Fruit fly (Drosophila melanogaster) whole organism, embryonic: ENCODE data around the gene fit.

Experiments used
- ATbp ChIP-seq: fragments of 200-800 bp; sonication (Bioruptor generic); optimal IDR thresholded peaks from 2 replicates; lab custom pipeline; 2017; ENCODE audit warnings: missing biosample characterization, mild to moderate bottlenecking, missing genetic modification characterization, missing genetic modification reagents
- Adf1 ChIP-seq: fragments of 200-800 bp; sonication (Bioruptor generic); IDR thresholded peaks from 2 replicates; pipeline ENCODE4 v1.3.6; 2022; ENCODE audit warnings: missing biosample characterization, missing genetic modification characterization
- Aef1 ChIP-seq: fragments of 200-800 bp; sonication (Bioruptor generic); IDR thresholded peaks from 3 replicates; pipeline ENCODE4 v1.3.6; 2022; ENCODE audit warnings: missing biosample characterization, missing genetic modification characterization
- B-H1 ChIP-seq: fragments of 200-800 bp; sonication (Bioruptor generic); IDR thresholded peaks from 3 replicates; pipeline ENCODE4 v1.3.6; 2022; ENCODE audit warnings: missing biosample characterization, missing genetic modification characterization
- BEAF-32 ChIP-seq: fragments of 200-800 bp; sonication (Bioruptor generic); optimal IDR thresholded peaks from 3 replicates; lab custom pipeline; 2017; ENCODE audit warnings: missing biosample characterization, missing genetic modification characterization, mild to moderate bottlenecking, moderate library complexity, missing genetic modification reagents
- Bgb ChIP-seq: fragments of 200-800 bp; sonication (Bioruptor generic); IDR thresholded peaks from 2 replicates; pipeline ENCODE4 v1.3.6; 2022; ENCODE audit warnings: missing biosample characterization, missing genetic modification characterization; ENCODE audit not compliant: partially characterized antibody
- CG10321 ChIP-seq: fragments of 200-800 bp; sonication (Bioruptor generic); IDR thresholded peaks from 2 replicates; pipeline ENCODE4 v1.3.6; 2022; ENCODE audit warnings: missing biosample characterization, missing genetic modification characterization
- CG11093 ChIP-seq: fragments of 200-800 bp; sonication (Bioruptor generic); IDR thresholded peaks from 3 replicates; pipeline ENCODE4 v1.3.6; 2022; ENCODE audit warnings: missing biosample characterization, missing genetic modification characterization
- CG1233 ChIP-seq: fragments of 200-800 bp; sonication (Bioruptor generic); optimal IDR thresholded peaks from 4 replicates; lab custom pipeline; 2018; ENCODE audit warnings: missing biosample characterization, mild to moderate bottlenecking, missing genetic modification characterization
- CG13296 ChIP-seq: fragments of 200-800 bp; sonication (Bioruptor generic); optimal IDR thresholded peaks from 3 replicates; lab custom pipeline; 2018; ENCODE audit warnings: missing biosample characterization, mild to moderate bottlenecking, missing genetic modification characterization
- CG1647 ChIP-seq: fragments of 200-800 bp; sonication (Bioruptor generic); optimal IDR thresholded peaks from 3 replicates; lab custom pipeline; 2016; ENCODE audit warnings: missing biosample characterization, missing genetic modification characterization
- CG17568 ChIP-seq: fragments of 200-800 bp; sonication (Bioruptor generic); optimal IDR thresholded peaks from 2 replicates; lab custom pipeline; 2018; ENCODE audit warnings: missing biosample characterization, mild to moderate bottlenecking, missing genetic modification characterization, moderate library complexity
- CG1832 ChIP-seq: fragments of 200-800 bp; sonication (Bioruptor generic); optimal IDR thresholded peaks from 2 replicates; lab custom pipeline; 2017; ENCODE audit warnings: missing biosample characterization, mild to moderate bottlenecking, missing genetic modification characterization, inconsistent platforms
- CG2202 ChIP-seq: fragments of 200-800 bp; sonication (Bioruptor generic); optimal IDR thresholded peaks from 2 replicates; lab custom pipeline; 2018; ENCODE audit warnings: missing biosample characterization, mild to moderate bottlenecking, missing genetic modification characterization
- CG31224 ChIP-seq: fragments of 200-800 bp; sonication (Bioruptor generic); IDR thresholded peaks from 2 replicates; pipeline ENCODE4 v1.3.6; 2022; ENCODE audit warnings: missing biosample characterization, missing genetic modification characterization
- CG5953 ChIP-seq: fragments of 200-800 bp; sonication (Bioruptor generic); IDR thresholded peaks from 2 replicates; pipeline ENCODE4 v1.3.6; 2022; ENCODE audit warnings: missing biosample characterization, missing genetic modification characterization
- CG6654 ChIP-seq: fragments of 200-800 bp; sonication (Bioruptor generic); optimal IDR thresholded peaks from 2 replicates; lab custom pipeline; 2017; ENCODE audit warnings: missing biosample characterization, mild to moderate bottlenecking, missing genetic modification characterization
- CG7928 ChIP-seq: fragments of 200-800 bp; sonication (Bioruptor generic); optimal IDR thresholded peaks from 2 replicates; lab custom pipeline; 2017; ENCODE audit warnings: missing biosample characterization, mild to moderate bottlenecking, missing genetic modification characterization
- CG8281 ChIP-seq: fragments of 200-800 bp; sonication (Bioruptor generic); optimal IDR thresholded peaks from 2 replicates; lab custom pipeline; 2018; ENCODE audit warnings: missing biosample characterization, mild to moderate bottlenecking, missing genetic modification characterization, moderate library complexity
- CG9727 ChIP-seq: fragments of 200-800 bp; sonication (Bioruptor generic); optimal IDR thresholded peaks from 3 replicates; lab custom pipeline; 2017; ENCODE audit warnings: missing biosample characterization, mild to moderate bottlenecking, missing genetic modification characterization
- Dek ChIP-seq: fragments of 200-800 bp; sonication (Bioruptor generic); optimal IDR thresholded peaks from 3 replicates; lab custom pipeline; 2019; ENCODE audit warnings: missing biosample characterization, mild to moderate bottlenecking, missing genetic modification characterization, moderate library complexity
- Dfd ChIP-seq, 2 experiments: fragments of >200 bp; optimal IDR thresholded peaks; 2 replicates each; lab custom pipeline; 2017; ENCODE audit warnings: missing biosample characterization in 2 of 2, missing genetic modification characterization in 2 of 2
- Dref ChIP-seq: fragments of 200-800 bp; sonication (Bioruptor generic); IDR thresholded peaks from 2 replicates; pipeline ENCODE4 v1.3.6; 2022; ENCODE audit warnings: missing biosample characterization, missing genetic modification characterization
- HHEX ChIP-seq: fragments of 200-800 bp; sonication (Bioruptor generic); optimal IDR thresholded peaks from 3 replicates; lab custom pipeline; 2017; ENCODE audit warnings: missing biosample characterization, mild to moderate bottlenecking, missing genetic modification characterization, missing genetic modification reagents
- Med ChIP-seq: fragments of 200-800 bp; sonication (Bioruptor generic); peaks from one replicate; lab custom pipeline; 2016; ENCODE audit warnings: missing biosample characterization, missing genetic modification characterization, mild to moderate bottlenecking, inconsistent platforms, moderate library complexity
- Mes4 ChIP-seq: fragments of 200-800 bp; sonication (Bioruptor generic); optimal IDR thresholded peaks from 2 replicates; lab custom pipeline; 2016; ENCODE audit warnings: missing biosample characterization, missing genetic modification characterization
- Nf-YA ChIP-seq: fragments of 200-800 bp; sonication (Bioruptor generic); IDR thresholded peaks from 2 replicates; pipeline ENCODE4 v1.3.6; 2022; ENCODE audit warnings: missing biosample characterization, missing genetic modification characterization
- Pdp1 ChIP-seq, 2 experiments: fragments of 200-800 bp; sonication (Bioruptor generic); optimal IDR thresholded peaks; 3 replicates each; lab custom pipeline; 2016; ENCODE audit warnings: missing biosample characterization in 2 of 2, missing genetic modification characterization in 2 of 2, mild to moderate bottlenecking in 1 of 2, moderate library complexity in 1 of 2
- Ptx1 ChIP-seq: fragments of 200-800 bp; sonication (Bioruptor generic); IDR thresholded peaks from 2 replicates; pipeline ENCODE4 v1.3.6; 2022; ENCODE audit warnings: missing biosample characterization, missing genetic modification characterization
- Six4 ChIP-seq: fragments of 200-800 bp; sonication (Bioruptor generic); optimal IDR thresholded peaks from 2 replicates; lab custom pipeline; 2016; ENCODE audit warnings: missing biosample characterization, missing genetic modification characterization
- Usf ChIP-seq: fragments of 200-800 bp; sonication (Bioruptor generic); optimal IDR thresholded peaks from 2 replicates; lab custom pipeline; 2017; ENCODE audit warnings: missing genotype, missing biosample characterization, missing genetic modification characterization
- Vsx1 ChIP-seq: fragments of 200-800 bp; sonication (Bioruptor generic); optimal IDR thresholded peaks from 2 replicates; lab custom pipeline; 2017; ENCODE audit warnings: missing biosample characterization, mild to moderate bottlenecking, missing genetic modification characterization, missing genetic modification reagents
- bcd ChIP-seq: fragments of 200-800 bp; sonication (Bioruptor generic); optimal IDR thresholded peaks from 2 replicates; lab custom pipeline; 2017; ENCODE audit warnings: missing biosample characterization, mild to moderate bottlenecking, missing genetic modification characterization
- bsh ChIP-seq, 2 experiments: fragments of 200-800 bp; sonication (Bioruptor generic); optimal IDR thresholded peaks; 2 replicates each; lab custom pipeline; 2017 to 2018; ENCODE audit warnings: mild to moderate bottlenecking in 2 of 2, missing biosample characterization in 2 of 2, missing genetic modification characterization in 2 of 2, moderate library complexity in 1 of 2
- cas ChIP-seq: fragments of 200-800 bp; sonication (Bioruptor generic); IDR thresholded peaks from 2 replicates; pipeline ENCODE4 v1.3.6; 2022; ENCODE audit warnings: missing biosample characterization, missing genetic modification characterization
- cg ChIP-seq: fragments of 200-800 bp; sonication (Bioruptor generic); optimal IDR thresholded peaks from 3 replicates; lab custom pipeline; 2019; ENCODE audit warnings: missing biosample characterization, mild to moderate bottlenecking, missing genetic modification characterization, moderate library complexity
- chn ChIP-seq: fragments of 200-800 bp; sonication (Bioruptor generic); optimal IDR thresholded peaks from 2 replicates; lab custom pipeline; 2016; ENCODE audit warnings: missing biosample characterization, missing genetic modification characterization
- corto ChIP-seq: fragments of 200-800 bp; sonication (Bioruptor generic); optimal IDR thresholded peaks from 2 replicates; lab custom pipeline; 2016; ENCODE audit warnings: missing biosample characterization, mild to moderate bottlenecking, missing genetic modification characterization, moderate library complexity
- disco-r ChIP-seq: fragments of 200-800 bp; sonication (Bioruptor generic); optimal IDR thresholded peaks from 2 replicates; lab custom pipeline; 2016; ENCODE audit warnings: missing biosample characterization, missing genetic modification characterization
- fru ChIP-seq: fragments of >200 bp; optimal IDR thresholded peaks from 2 replicates; lab custom pipeline; 2017
- lola ChIP-seq, 3 experiments: fragments of >200 bp in 2 of 3; fragments of 200-800 bp in 1 of 3; sonication (Bioruptor generic) in 1 of 3; optimal IDR thresholded peaks; 2 replicates each; lab custom pipeline; 2017 to 2019; ENCODE audit warnings: missing biosample characterization in 3 of 3, missing genetic modification characterization in 3 of 3, mild to moderate bottlenecking in 1 of 3, moderate library complexity in 1 of 3
- maf-S ChIP-seq: fragments of 200-800 bp; sonication (Bioruptor generic); optimal IDR thresholded peaks from 2 replicates; lab custom pipeline; 2016; ENCODE audit warnings: missing biosample characterization, missing genetic modification characterization
- odd ChIP-seq: fragments of 200-800 bp; sonication (Bioruptor generic); optimal IDR thresholded peaks from 2 replicates; lab custom pipeline; 2017; ENCODE audit warnings: missing biosample characterization, mild to moderate bottlenecking, missing genetic modification characterization
- onecut ChIP-seq: fragments of 200-800 bp; sonication (Bioruptor generic); IDR thresholded peaks from 2 replicates; pipeline ENCODE4 v1.3.6; 2022; ENCODE audit warnings: missing biosample characterization, missing genetic modification characterization
- otp ChIP-seq: fragments of 200-800 bp; sonication (Bioruptor generic); IDR thresholded peaks from 3 replicates; pipeline ENCODE4, ENCODE4 v1.3.6; 2022; ENCODE audit warnings: missing biosample characterization, missing genetic modification characterization
- prd ChIP-seq, 3 experiments: fragments of >200 bp in 2 of 3; fragments of 200-800 bp in 1 of 3; sonication (Bioruptor generic) in 1 of 3; optimal IDR thresholded peaks in 2 of 3; IDR thresholded peaks in 1 of 3; 2 replicates in 2 of 3; 3 replicates in 1 of 3; pipeline versions ENCODE4 v1.3.6 to Lab custom; 2017 to 2022; ENCODE audit warnings: missing biosample characterization in 1 of 3, missing genetic modification characterization in 1 of 3
- ro ChIP-seq: fragments of 200-800 bp; sonication (Bioruptor generic); IDR thresholded peaks from 2 replicates; pipeline ENCODE4 v1.3.6; 2022; ENCODE audit warnings: missing biosample characterization, missing genetic modification characterization
- usp ChIP-seq: fragments of >200 bp; optimal IDR thresholded peaks from 2 replicates; lab custom pipeline; 2017; ENCODE audit warnings: missing biosample characterization, missing genetic modification characterization
- wor ChIP-seq: fragments of 200-800 bp; sonication (Bioruptor generic); IDR thresholded peaks from 2 replicates; pipeline ENCODE4 v1.3.6; 2022; ENCODE audit warnings: missing biosample characterization, missing genetic modification characterization

The fit gene

DNA sequence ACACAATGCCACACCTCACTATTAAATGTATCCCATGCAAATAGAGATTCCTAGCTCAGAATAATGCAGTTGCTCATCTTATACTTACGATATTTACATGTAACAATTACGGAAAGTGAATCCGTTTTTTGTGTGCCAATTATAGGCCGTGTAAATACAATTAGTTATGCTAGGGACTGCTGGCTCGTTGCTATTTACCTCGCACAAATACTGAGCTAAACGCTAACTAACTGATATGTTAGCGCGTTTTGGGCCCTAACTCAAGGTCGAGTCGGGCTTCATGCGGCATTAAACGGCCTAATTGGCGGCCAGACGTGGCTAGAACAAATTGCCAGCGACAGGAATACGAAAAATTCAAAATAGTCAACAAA lies 27.4 kb downstream of the fit start (continued):
- no peak for TF ChIP-seq Vsx1
- peak; percentile 4 for TF ChIP-seq maf-S (GFP tag; lab: Kevin White, UChicago)
- no peak for TF ChIP-seq CG1647 (GFP tag; lab: Kevin White, UChicago)
- no peak for TF ChIP-seq Six4
- TF ChIP-seq ATbp (GFP tag; lab: Kevin White, UChicago) = no peak
- no peak for TF ChIP-seq Ptx1 (GFP tag; lab: Robert Waterston, UW)
- TF ChIP-seq CG5953 (GFP tag; lab: Robert Waterston, UW) = no peak
- no peak for TF ChIP-seq CG7928 (GFP tag; lab: Kevin White, UChicago)
- TF ChIP-seq Dref (GFP tag; lab: Robert Waterston, UW) = no peak
- TF ChIP-seq CG8281 = no peak
- TF ChIP-seq CG13296 (GFP tag; lab: Kevin White, UChicago) = peak; percentile 32
- TF ChIP-seq Bgb (GFP tag; lab: Robert Waterston, UW) = no peak
- TF ChIP-seq CG9727 = no peak
- TF ChIP-seq Aef1 (GFP tag; lab: Robert Waterston, UW) = no peak
- no peak for TF ChIP-seq corto
- TF ChIP-seq Adf1 = no peak
- TF ChIP-seq ro (GFP tag; lab: Robert Waterston, UW) = no peak
- no peak for TF ChIP-seq CG1832 (GFP tag; lab: Kevin White, UChicago)
- no peak for TF ChIP-seq cg
- TF ChIP-seq prd (optimal IDR thresholded peaks at IDR 0.05; lab: Kevin White, UChicago) = no peak
- no peak for TF ChIP-seq prd (GFP tag; IDR thresholded peaks at IDR 0.05; lab: Robert Waterston, UW)
- peak; percentile 12 for TF ChIP-seq HHEX
- no peak for TF ChIP-seq CG31224
- TF ChIP-seq, all 482 proteins: peak for 21

- TF ChIP-seq CG6654 (no peak), wor (0 out of 2 replicates have a peak, but pooled peaks have one; percentile 28), Usf (GFP tag; lab: Kevin White, UChicago) (no peak), CG31224 (0 out of 2 replicates have a peak, but pooled peaks have one; percentile 5), B-H1 (GFP tag; lab: Robert Waterston, UW) (no peak; the same call in 2 of the 3 replicates), Pdp1 (GFP tag; optimal IDR thresholded peaks at IDR 0.05; lab: Kevin White, UChicago) (peak in 1 of 2 experiments; percentile 54), Dek (tag; lab: Kevin White, UChicago) (peak; percentile 2), fru (lab: Kevin White, UChicago) (no peak), CG11093 (no peak), disco-r (GFP tag; lab: Kevin White, UChicago) (no peak), Mes4 (GFP tag; lab: Kevin White, UChicago) (no peak), CG10321 (GFP tag; lab: Robert Waterston, UW) (no peak), lola (GFP tag; optimal IDR thresholded peaks at IDR 0.05; lab: Kevin White, UChicago) (peak in 1 of 3 experiments; percentile 48), bsh (GFP tag; optimal IDR thresholded peaks at IDR 0.05; lab: Kevin White, UChicago) (peak in 1 of 2 experiments; percentile 8), Dfd (GFP tag; optimal IDR thresholded peaks at IDR 0.05; lab: Kevin White, UChicago) (no peak), onecut (GFP tag; lab: Robert Waterston, UW) (peak; percentile 62), BEAF-32 (peak; percentile 7), CG17568 (no peak), bcd (GFP tag; lab: Kevin White, UChicago) (no peak), Med (peak; percentile 93), CG2202 (tag; lab: Kevin White, UChicago) (no peak), otp (GFP tag; lab: Robert Waterston, UW) (peak; percentile 73; the same call in 2 of the 3 replicates), chn (GFP tag; lab: Kevin White, UChicago) (peak; percentile 8), Nf-YA (no peak), cas (GFP tag; lab: Robert Waterston, UW) (no peak; the same call in 1 of the 2 replicates), odd (GFP tag; lab: Kevin White, UChicago) (no peak), usp (GFP tag; lab: Kevin White, UChicago) (no peak), CG1233 (GFP tag; lab: Kevin White, UChicago) (no peak)
These were observed 28.0 kb downstream of the fit start, which contains the start of gene glec for dm6 chr3R:21856098-21856872. glec (minus strand) TSS chr3R:21856266.
